Worm (Caenorhabditis elegans) whole organism, L4 larva: ENCODE results near the gene clc-21.

Source experiments
- ama-1 ChIP-seq: fragments of 150-350 bp; optimal IDR thresholded peaks from 2 replicates; lab custom pipeline; 2014; ENCODE audit warnings: inconsistent platforms, mixed read lengths
- fos-1 ChIP-seq: fragments of 150-350 bp; optimal IDR thresholded peaks from 2 replicates; lab custom pipeline; 2014; ENCODE audit warnings: missing biosample characterization, missing genetic modification characterization
- jun-1 ChIP-seq: fragments of 150-350 bp; optimal IDR thresholded peaks from 2 replicates; lab custom pipeline; 2014; ENCODE audit warnings: missing biosample characterization, missing genetic modification reagents, missing genetic modification characterization
- lin-13 ChIP-seq: fragments of 150-350 bp; optimal IDR thresholded peaks from 2 replicates; lab custom pipeline; 2014; ENCODE audit warnings: missing biosample characterization, missing genetic modification reagents, missing genetic modification characterization
- nhr-11 ChIP-seq: fragments of 150-350 bp; optimal IDR thresholded peaks from 2 replicates; lab custom pipeline; 2014; ENCODE audit warnings: missing biosample characterization, missing genetic modification characterization
- nhr-76 ChIP-seq: fragments of 150-350 bp; optimal IDR thresholded peaks from 2 replicates; lab custom pipeline; 2014; ENCODE audit warnings: missing biosample characterization, missing genetic modification characterization
- rbr-2 ChIP-seq: sonication (generic microtip); optimal IDR thresholded peaks from 2 replicates; lab custom pipeline; 2016; ENCODE audit warnings: missing genotype, missing genetic modification characterization, missing compliant biosample characterization
- set-16 ChIP-seq: fragments of 200-800 bp; sonication (Bioruptor generic); IDR thresholded peaks from 2 replicates; pipeline ENCODE4 v1.3.6; 2022; ENCODE audit warnings: missing genetic modification reagents, missing genetic modification characterization, missing compliant biosample characterization
- tag-97 ChIP-seq: fragments of 200-800 bp; sonication (Bioruptor generic); IDR thresholded peaks from 2 replicates; pipeline ENCODE4 v1.3.6; 2022; ENCODE audit warnings: missing genetic modification characterization, missing compliant biosample characterization
- vab-7 ChIP-seq: fragments of 200-800 bp; sonication (Bioruptor generic); IDR thresholded peaks from 2 replicates; pipeline ENCODE4 v1.3.6; 2022; ENCODE audit warnings: missing genetic modification reagents, missing genetic modification characterization, missing compliant biosample characterization
- zag-1 ChIP-seq: fragments of 150-350 bp; optimal IDR thresholded peaks from 2 replicates; lab custom pipeline; 2014; ENCODE audit warnings: missing biosample characterization, missing genetic modification characterization
- zfp-2 ChIP-seq: sonication (generic microtip); optimal IDR thresholded peaks from 2 replicates; lab custom pipeline; 2016; ENCODE audit warnings: mild to moderate bottlenecking, missing genetic modification characterization, missing compliant biosample characterization
- ztf-11 ChIP-seq: fragments of 150-350 bp; optimal IDR thresholded peaks from 2 replicates; lab custom pipeline; 2014; ENCODE audit warnings: missing biosample characterization, missing genetic modification characterization
- ztf-7 ChIP-seq: fragments of 150-350 bp; optimal IDR thresholded peaks from 2 replicates; lab custom pipeline; 2014; ENCODE audit warnings: missing biosample characterization, missing genetic modification characterization

- TF ChIP-seq ztf-7 (tag; lab: Kevin White, UChicago) (no peak), nhr-11 (tag; lab: Kevin White, UChicago) (no peak), ama-1 (no peak), ztf-11 (tag; lab: Kevin White, UChicago) (no peak), lin-13 (GFP tag; lab: Kevin White, UChicago) (no peak), nhr-76 (no peak), set-16 (peak; percentile 84), vab-7 (GFP tag; lab: Robert Waterston, UW) (no peak), fos-1 (tag; lab: Kevin White, UChicago) (no peak), jun-1 (tag; lab: Kevin White, UChicago) (no peak), rbr-2 (tag; lab: Kevin White, UChicago) (no peak), tag-97 (GFP tag; lab: Robert Waterston, UW) (no peak), zfp-2 (tag; lab: Kevin White, UChicago) (no peak), zag-1 (no peak)
Measured at ce11 chrV:17429262-17429661, 12.3 kb downstream of the clc-21 start.
